Worm (Caenorhabditis elegans) whole organism, L1 larva: ENCODE measurements around the gene mksr-2.
A peak's percentile ranks its signal among the peaks of the same experiment; 100 is the strongest.

Source experiments
- C04F5.9 ChIP-seq: sonication (generic microtip); optimal IDR thresholded peaks from 2 replicates; lab custom pipeline; 2016; ENCODE audit warnings: missing genetic modification characterization, missing compliant biosample characterization
- C16A3.4 ChIP-seq: fragments of 150-350 bp; optimal IDR thresholded peaks from 2 replicates; lab custom pipeline; 2014; ENCODE audit warnings: missing biosample characterization, missing genetic modification characterization
- C34B4.2 ChIP-seq: sonication (generic microtip); optimal IDR thresholded peaks from 2 replicates; lab custom pipeline; 2017; ENCODE audit warnings: mild to moderate bottlenecking, missing genetic modification characterization, missing compliant biosample characterization
- Y116A8C.19 ChIP-seq: sonication (generic microtip); optimal IDR thresholded peaks from 2 replicates; lab custom pipeline; 2016; ENCODE audit warnings: missing compliant biosample characterization, missing genetic modification characterization, borderline replicate concordance
- aha-1 ChIP-seq: fragments of 150-350 bp; optimal IDR thresholded peaks from 2 replicates; lab custom pipeline; 2014; ENCODE audit warnings: missing biosample characterization, missing genetic modification characterization
- ama-1 ChIP-seq: fragments of 150-350 bp; optimal IDR thresholded peaks from 2 replicates; lab custom pipeline; 2014
- blmp-1 ChIP-seq: fragments of 150-350 bp; optimal IDR thresholded peaks from 2 replicates; lab custom pipeline; 2014; ENCODE audit warnings: missing biosample characterization, missing genetic modification characterization
- ceh-63 ChIP-seq: fragments of 200-800 bp; sonication (Bioruptor generic); optimal IDR thresholded peaks from 2 replicates; lab custom pipeline; 2018; ENCODE audit warnings: mild to moderate bottlenecking, missing genetic modification characterization, missing compliant biosample characterization
- dsc-1 ChIP-seq: sonication (generic microtip); optimal IDR thresholded peaks from 2 replicates; lab custom pipeline; 2016; ENCODE audit warnings: mild to moderate bottlenecking, missing genetic modification characterization, missing compliant biosample characterization
- efl-1 ChIP-seq, 4 experiments: fragments of 150-350 bp; optimal IDR thresholded peaks in 3 of 4; peaks in 1 of 4; 1 replicate in 1 of 4; 2 replicates in 3 of 4; lab custom pipeline; 2014; ENCODE audit warnings: missing biosample characterization in 2 of 4, missing genetic modification characterization in 2 of 4, missing genetic modification reagents in 2 of 4
- egl-13 ChIP-seq: sonication (generic microtip); optimal IDR thresholded peaks from 2 replicates; lab custom pipeline; 2016; ENCODE audit warnings: missing genotype, missing genetic modification reagents, missing genetic modification characterization, missing compliant biosample characterization
- egl-27 ChIP-seq, 2 experiments: fragments of 150-350 bp in 1 of 2; sonication (generic microtip); optimal IDR thresholded peaks; 3 replicates each; lab custom pipeline; 2017 to 2018; ENCODE audit warnings: missing biosample characterization in 2 of 2, missing genetic modification characterization in 2 of 2, missing genetic modification reagents in 2 of 2
- elt-2 ChIP-seq: sonication (generic microtip); optimal IDR thresholded peaks from 2 replicates; lab custom pipeline; 2016; ENCODE audit warnings: missing genetic modification characterization, mild to moderate bottlenecking, inconsistent platforms, missing compliant biosample characterization, missing genetic modification reagents
- elt-3 ChIP-seq, 6 experiments: fragments of 150-350 bp in 1 of 6; sonication (generic microtip); optimal IDR thresholded peaks; 2 replicates each; lab custom pipeline; 2017 to 2018; ENCODE audit warnings: missing biosample characterization in 6 of 6, missing genetic modification characterization in 6 of 6, inconsistent platforms in 1 of 6
- fkh-8 ChIP-seq: sonication (generic microtip); optimal IDR thresholded peaks from 2 replicates; lab custom pipeline; 2016; ENCODE audit warnings: mild to moderate bottlenecking, missing genetic modification characterization, missing compliant biosample characterization
- fos-1 ChIP-seq: fragments of 150-350 bp; optimal IDR thresholded peaks from 2 replicates; lab custom pipeline; 2014; ENCODE audit warnings: missing biosample characterization, missing genetic modification characterization
- grh-1 ChIP-seq: fragments of 200-800 bp; sonication (Bioruptor generic); IDR thresholded peaks from 2 replicates; pipeline ENCODE4 v1.3.6; 2022; ENCODE audit warnings: missing genetic modification reagents, missing genetic modification characterization, missing compliant biosample characterization
- hlh-17 ChIP-seq: fragments of 200-800 bp; sonication (Bioruptor generic); optimal IDR thresholded peaks from 2 replicates; lab custom pipeline; 2018; ENCODE audit warnings: missing genetic modification characterization, mild to moderate bottlenecking, missing compliant biosample characterization, moderate library complexity, borderline replicate concordance
- hlh-4 ChIP-seq: sonication (generic microtip); optimal IDR thresholded peaks from 2 replicates; lab custom pipeline; 2016; ENCODE audit warnings: mild to moderate bottlenecking, missing genetic modification characterization, missing compliant biosample characterization
- jun-1 ChIP-seq: fragments of 150-350 bp; optimal IDR thresholded peaks from 2 replicates; lab custom pipeline; 2014; ENCODE audit warnings: missing biosample characterization, missing genetic modification reagents, missing genetic modification characterization
- lin-14 ChIP-seq: fragments of 200-800 bp; sonication (Bioruptor generic); optimal IDR thresholded peaks from 2 replicates; lab custom pipeline; 2018; ENCODE audit warnings: mild to moderate bottlenecking, missing genetic modification characterization, moderate library complexity, missing compliant biosample characterization
- lin-35 ChIP-seq, 2 experiments: fragments of 150-350 bp; optimal IDR thresholded peaks; 2 replicates each; lab custom pipeline; 2014; ENCODE audit warnings: missing biosample characterization in 2 of 2, missing genetic modification characterization in 2 of 2, missing genetic modification reagents in 2 of 2
- lin-39 ChIP-seq: fragments of 150-350 bp; optimal IDR thresholded peaks from 2 replicates; lab custom pipeline; 2014; ENCODE audit warnings: missing biosample characterization, missing genetic modification reagents, missing genetic modification characterization
- lir-3 ChIP-seq: sonication (generic microtip); optimal IDR thresholded peaks from 2 replicates; lab custom pipeline; 2016; ENCODE audit warnings: mild to moderate bottlenecking, missing genetic modification characterization, moderate library complexity, missing compliant biosample characterization; ENCODE audit not compliant: poor library complexity
- mef-2 ChIP-seq: fragments of 150-350 bp; optimal IDR thresholded peaks from 2 replicates; lab custom pipeline; 2014; ENCODE audit warnings: missing biosample characterization, missing genetic modification characterization
- nhr-11 ChIP-seq: fragments of 150-350 bp; optimal IDR thresholded peaks from 2 replicates; lab custom pipeline; 2014; ENCODE audit warnings: missing biosample characterization, missing genetic modification characterization
- nhr-19 ChIP-seq: fragments of 200-800 bp; sonication (Bioruptor generic); conservative IDR thresholded peaks from 2 replicates; pipeline ENCODE4 v1.3.6; 2022; ENCODE audit warnings: missing genetic modification characterization, missing compliant biosample characterization
- nhr-20 ChIP-seq: sonication (generic microtip); optimal IDR thresholded peaks from 2 replicates; lab custom pipeline; 2016; ENCODE audit warnings: mild to moderate bottlenecking, missing genetic modification characterization, missing compliant biosample characterization
- nhr-237 ChIP-seq: fragments of 150-350 bp; optimal IDR thresholded peaks from 2 replicates; lab custom pipeline; 2014; ENCODE audit warnings: missing biosample characterization, missing genetic modification characterization
- nhr-47 ChIP-seq: sonication (generic microtip); optimal IDR thresholded peaks from 2 replicates; lab custom pipeline; 2016; ENCODE audit warnings: mild to moderate bottlenecking, missing genetic modification characterization, moderate library complexity, missing compliant biosample characterization
- nhr-71 ChIP-seq: sonication (generic microtip); optimal IDR thresholded peaks from 2 replicates; lab custom pipeline; 2016; ENCODE audit warnings: mild to moderate bottlenecking, missing genetic modification characterization, moderate library complexity, missing compliant biosample characterization
- nhr-76 ChIP-seq: sonication (generic microtip); optimal IDR thresholded peaks from 2 replicates; lab custom pipeline; 2017; ENCODE audit warnings: missing biosample characterization, missing genetic modification characterization
- nhr-77 ChIP-seq: fragments of 150-350 bp; optimal IDR thresholded peaks from 2 replicates; lab custom pipeline; 2014; ENCODE audit warnings: missing biosample characterization, missing genetic modification characterization
- nhr-84 ChIP-seq: sonication (generic microtip); optimal IDR thresholded peaks from 2 replicates; lab custom pipeline; 2017; ENCODE audit warnings: missing biosample characterization, missing genetic modification characterization
- nhr-85 ChIP-seq: sonication (generic microtip); peaks from one replicate; lab custom pipeline; 2016; ENCODE audit warnings: missing genetic modification characterization, inconsistent platforms, missing compliant biosample characterization
- nhr-90 ChIP-seq: sonication (generic microtip); optimal IDR thresholded peaks from 2 replicates; lab custom pipeline; 2016; ENCODE audit warnings: mild to moderate bottlenecking, missing genetic modification characterization, missing compliant biosample characterization; ENCODE audit not compliant: poor library complexity
- pax-3 ChIP-seq: fragments of 200-800 bp; sonication (Bioruptor generic); optimal IDR thresholded peaks from 2 replicates; lab custom pipeline; 2018; ENCODE audit warnings: mild to moderate bottlenecking, missing genetic modification characterization, moderate library complexity, missing compliant biosample characterization
- pqm-1 ChIP-seq: sonication (generic microtip); optimal IDR thresholded peaks from 3 replicates; lab custom pipeline; 2017; ENCODE audit warnings: missing biosample characterization, missing genetic modification characterization
- rnt-1 ChIP-seq: sonication (generic microtip); optimal IDR thresholded peaks from 2 replicates; lab custom pipeline; 2016; ENCODE audit warnings: mild to moderate bottlenecking, missing genetic modification characterization, moderate library complexity, missing compliant biosample characterization
- skn-1 ChIP-seq: fragments of 150-350 bp; optimal IDR thresholded peaks from 2 replicates; lab custom pipeline; 2014; ENCODE audit warnings: missing biosample characterization, missing genetic modification characterization
- snpc-4 ChIP-seq: fragments of 150-350 bp; optimal IDR thresholded peaks from 2 replicates; lab custom pipeline; 2014; ENCODE audit warnings: missing biosample characterization, missing genetic modification characterization
- snu-23 ChIP-seq: sonication (generic microtip); optimal IDR thresholded peaks from 2 replicates; lab custom pipeline; 2016; ENCODE audit warnings: missing genetic modification characterization, missing compliant biosample characterization
- tbx-2 ChIP-seq: sonication (generic microtip); optimal IDR thresholded peaks from 2 replicates; lab custom pipeline; 2016; ENCODE audit warnings: missing genetic modification characterization, missing compliant biosample characterization
- unc-130 ChIP-seq: fragments of 150-350 bp; optimal IDR thresholded peaks from 2 replicates; lab custom pipeline; 2017; ENCODE audit warnings: missing biosample characterization, missing genetic modification characterization, inconsistent platforms
- unc-30 ChIP-seq: sonication (generic microtip); optimal IDR thresholded peaks from 2 replicates; lab custom pipeline; 2017; ENCODE audit warnings: missing biosample characterization, missing genetic modification characterization
- unc-62 ChIP-seq: fragments of 150-350 bp; optimal IDR thresholded peaks from 2 replicates; lab custom pipeline; 2014; ENCODE audit warnings: missing biosample characterization, missing genetic modification reagents, missing genetic modification characterization
- unc-86 ChIP-seq: sonication (generic microtip); optimal IDR thresholded peaks from 2 replicates; lab custom pipeline; 2016; ENCODE audit warnings: missing genetic modification characterization, missing compliant biosample characterization
- unc-98 ChIP-seq: fragments of 200-800 bp; sonication (Bioruptor generic); IDR thresholded peaks from 2 replicates; pipeline ENCODE4 v1.3.6; 2022; ENCODE audit warnings: missing genetic modification characterization, missing compliant biosample characterization
- vab-15 ChIP-seq: sonication (generic microtip); optimal IDR thresholded peaks from 2 replicates; lab custom pipeline; 2017; ENCODE audit warnings: missing genotype, mild to moderate bottlenecking, missing genetic modification characterization, missing compliant biosample characterization
- xbp-1 ChIP-seq: sonication (generic microtip); optimal IDR thresholded peaks from 2 replicates; lab custom pipeline; 2016; ENCODE audit warnings: missing genetic modification characterization, missing compliant biosample characterization
- zag-1 ChIP-seq: fragments of 150-350 bp; optimal IDR thresholded peaks from 2 replicates; lab custom pipeline; 2014; ENCODE audit warnings: missing biosample characterization, missing genetic modification characterization
- zip-4 ChIP-seq: fragments of 200-800 bp; sonication (Bioruptor generic); optimal IDR thresholded peaks from 2 replicates; lab custom pipeline; 2018; ENCODE audit warnings: mild to moderate bottlenecking, missing genetic modification characterization, moderate library complexity, missing compliant biosample characterization

The mksr-2 gene

DNA sequence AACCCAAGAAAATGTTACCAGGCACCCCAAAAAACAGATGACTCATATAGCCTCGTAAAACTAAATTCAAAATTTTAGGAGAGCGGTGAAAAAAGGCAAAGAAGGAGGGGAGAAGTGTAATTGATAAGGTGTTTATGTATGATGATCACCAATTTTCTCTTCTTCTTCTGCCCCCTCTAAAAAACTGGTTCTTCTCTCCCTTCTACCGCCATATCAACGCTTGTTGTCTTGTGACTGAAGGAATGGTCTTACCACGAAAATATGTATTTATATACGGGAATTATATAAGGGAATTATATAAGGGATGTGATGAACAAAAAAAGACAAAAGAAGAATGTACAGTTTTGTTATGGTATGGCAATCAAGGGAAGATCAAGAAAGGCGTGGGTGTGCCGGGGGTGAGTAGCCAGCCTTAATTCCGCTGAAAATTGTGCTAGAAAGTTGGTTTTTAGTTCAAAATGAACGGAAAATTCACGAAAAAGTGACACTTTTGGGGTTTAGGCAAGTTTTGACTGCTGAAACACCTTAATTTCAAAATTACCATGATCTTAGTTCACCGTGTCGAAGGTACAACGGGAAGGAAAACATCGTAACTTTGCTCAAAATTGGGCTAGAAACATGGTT is 24.9 kb downstream of the mksr-2 start:
- TF ChIP-seq elt-2 (tag; lab: Kevin White, UChicago) (peak; percentile 59), skn-1 (tag; lab: Kevin White, UChicago) (peak; percentile 5), nhr-11 (tag; lab: Kevin White, UChicago) (no peak), jun-1 (tag; lab: Kevin White, UChicago) (no peak), xbp-1 (no peak), unc-62 (no peak), unc-30 (tag; lab: Kevin White, UChicago) (no peak), pax-3 (tag; lab: Kevin White, UChicago) (no peak), C34B4.2 (tag; lab: Kevin White, UChicago) (no peak), nhr-84 (tag; lab: Kevin White, UChicago) (no peak), C04F5.9 (tag; lab: Kevin White, UChicago) (no peak), nhr-20 (tag; lab: Kevin White, UChicago) (peak; percentile 74), zag-1 (no peak), mef-2 (tag; lab: Kevin White, UChicago) (no peak), pqm-1 (tag; lab: Kevin White, UChicago) (no peak), aha-1 (tag; lab: Kevin White, UChicago) (no peak), unc-86 (tag; lab: Kevin White, UChicago) (no peak), elt-3 (tag; optimal IDR thresholded peaks at IDR 0.05; lab: Kevin White, UChicago) (peak in 4 of 6 experiments; percentile 17 to 90 (median 80)), snu-23 (GFP tag; lab: Kevin White, UChicago) (peak; percentile 63), vab-15 (tag; lab: Kevin White, UChicago) (peak; percentile 35), nhr-19 (GFP tag; lab: Robert Waterston, UW) (peak; percentile 33), blmp-1 (tag; lab: Kevin White, UChicago) (peak; percentile 78), ama-1 (peak; percentile 62), lin-35 (GFP tag; optimal IDR thresholded peaks at IDR 0.05; lab: Kevin White, UChicago) (peak; percentile 7 to 82), egl-13 (tag; lab: Kevin White, UChicago) (no peak), hlh-4 (tag; lab: Kevin White, UChicago) (no peak), egl-27 (tag; optimal IDR thresholded peaks at IDR 0.05; lab: Kevin White, UChicago) (no peak), nhr-77 (tag; lab: Kevin White, UChicago) (no peak), C16A3.4 (tag; lab: Kevin White, UChicago) (peak; percentile 20), zip-4 (GFP tag; lab: Kevin White, UChicago) (no peak), ceh-63 (no peak), unc-130 (tag; lab: Kevin White, UChicago) (no peak), unc-98 (no peak), grh-1 (peak; percentile 82), fos-1 (tag; lab: Kevin White, UChicago) (no peak), lir-3 (tag; lab: Kevin White, UChicago) (no peak), rnt-1 (tag; lab: Kevin White, UChicago) (no peak), fkh-8 (tag; lab: Kevin White, UChicago) (no peak), dsc-1 (tag; lab: Kevin White, UChicago) (no peak), nhr-85 (tag; lab: Kevin White, UChicago) (peak; percentile 82), nhr-90 (tag; lab: Kevin White, UChicago) (peak; percentile 78), snpc-4 (tag; lab: Kevin White, UChicago) (no peak), nhr-71 (tag; lab: Kevin White, UChicago) (peak; percentile 71), nhr-76 (tag; lab: Kevin White, UChicago) (no peak), lin-39 (tag; lab: Kevin White, UChicago) (no peak), Y116A8C.19 (tag; lab: Kevin White, UChicago) (no peak), hlh-17 (GFP tag; lab: Kevin White, UChicago) (no peak), nhr-237 (tag; lab: Kevin White, UChicago) (no peak), efl-1 (optimal IDR thresholded peaks at IDR 0.05; lab: Kevin White, UChicago) (peak; percentile 3 to 11), efl-1 (GFP tag; optimal IDR thresholded peaks at IDR 0.05 in 1 of 2; lab: Kevin White, UChicago) (peak in 1 of 2 experiments; percentile 95), nhr-47 (tag; lab: Kevin White, UChicago) (peak; percentile 32), lin-14 (peak; percentile 60), tbx-2 (peak; percentile 63)
